Worm (Caenorhabditis elegans) whole organism, L3 larva: Measurements from ENCODE around the gene srn-1.

Experiments used
- ZK546.5 ChIP-seq: sonication (generic microtip); optimal IDR thresholded peaks from 2 replicates; lab custom pipeline; 2017; ENCODE audit warnings: missing biosample characterization, missing genetic modification characterization
- egl-27 ChIP-seq: sonication (generic microtip); optimal IDR thresholded peaks from 4 replicates; lab custom pipeline; 2017; ENCODE audit warnings: missing biosample characterization, missing genetic modification reagents, missing genetic modification characterization
- elt-2 ChIP-seq: sonication (generic microtip); optimal IDR thresholded peaks from 2 replicates; lab custom pipeline; 2016; ENCODE audit warnings: missing genetic modification reagents, mild to moderate bottlenecking, missing genetic modification characterization, missing compliant biosample characterization
- eor-1 ChIP-seq, 2 experiments: fragments of 150-350 bp; optimal IDR thresholded peaks; 2 replicates each; lab custom pipeline; 2014 to 2018; ENCODE audit warnings: missing biosample characterization in 2 of 2, missing genetic modification characterization in 2 of 2
- nhr-237 ChIP-seq: fragments of 150-350 bp; optimal IDR thresholded peaks from 2 replicates; lab custom pipeline; 2014; ENCODE audit warnings: missing biosample characterization, missing genetic modification characterization
- unc-39 ChIP-seq: sonication (generic microtip); optimal IDR thresholded peaks from 4 replicates; lab custom pipeline; 2017; ENCODE audit warnings: missing biosample characterization, missing genetic modification characterization

DNA sequence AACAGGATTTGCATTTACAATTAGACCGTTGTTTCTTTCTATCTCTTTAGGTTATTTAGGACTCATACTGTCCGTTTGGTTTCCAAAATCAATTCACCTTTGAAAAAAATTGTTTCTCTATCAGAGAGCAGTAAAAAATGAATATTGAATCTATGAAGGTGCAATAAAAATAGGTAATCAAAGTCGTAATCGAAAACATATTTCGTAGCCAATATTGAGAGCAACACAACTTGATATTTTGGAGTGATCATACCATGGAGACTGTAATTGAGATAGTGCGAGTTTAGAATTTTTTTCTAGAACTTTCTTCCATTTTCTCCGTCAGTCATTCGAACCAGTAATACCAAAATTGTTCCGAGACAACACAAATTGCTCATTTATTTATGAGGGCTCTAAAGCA lies 15.7 kb downstream of the srn-1 start, which contains the start of gene F31F7.2:
- no peak for TF ChIP-seq elt-2 (tag; lab: Kevin White, UChicago)
- no peak for TF ChIP-seq ZK546.5 (tag; lab: Kevin White, UChicago)
- no peak for TF ChIP-seq eor-1 (tag; optimal IDR thresholded peaks at IDR 0.05; lab: Kevin White, UChicago)
- TF ChIP-seq nhr-237 (tag; lab: Kevin White, UChicago), result no peak
- TF ChIP-seq egl-27, result no peak
- TF ChIP-seq unc-39, result no peak
